Fruit fly (Drosophila melanogaster) whole organism, prepupa: ENCODE results near the gene CG2129.

Experiments
- CG10631 ChIP-seq: fragments of 200-800 bp; sonication (Bioruptor generic); optimal IDR thresholded peaks from 2 replicates; lab custom pipeline; 2016; ENCODE audit warnings: missing biosample characterization, missing genetic modification characterization
- CG11294 ChIP-seq: fragments of 200-800 bp; sonication (Bioruptor generic); IDR thresholded peaks from 2 replicates; pipeline ENCODE4 v1.3.6; 2022; ENCODE audit warnings: missing biosample characterization, missing genetic modification characterization
- CG1621 ChIP-seq: fragments of 200-800 bp; sonication (Bioruptor generic); optimal IDR thresholded peaks from 3 replicates; lab custom pipeline; 2018; ENCODE audit warnings: missing biosample characterization, mild to moderate bottlenecking, missing genetic modification characterization
- CG16779 ChIP-seq: fragments of 200-800 bp; sonication (Bioruptor generic); optimal IDR thresholded peaks from 3 replicates; lab custom pipeline; 2017; ENCODE audit warnings: missing biosample characterization, mild to moderate bottlenecking, missing genetic modification characterization
- CG32006 ChIP-seq: fragments of 200-800 bp; sonication (Bioruptor generic); optimal IDR thresholded peaks from 3 replicates; lab custom pipeline; 2017; ENCODE audit warnings: missing biosample characterization, mild to moderate bottlenecking, missing genetic modification characterization
- CG3919 ChIP-seq: fragments of 200-800 bp; sonication (Bioruptor generic); optimal IDR thresholded peaks from 3 replicates; lab custom pipeline; 2016; ENCODE audit warnings: missing biosample characterization, missing genetic modification characterization
- CG4318 ChIP-seq: fragments of 200-800 bp; sonication (Bioruptor generic); optimal IDR thresholded peaks from 3 replicates; lab custom pipeline; 2017; ENCODE audit warnings: missing biosample characterization, mild to moderate bottlenecking, missing genetic modification characterization
- CG6163 ChIP-seq: fragments of 200-800 bp; sonication (Bioruptor generic); IDR thresholded peaks from 3 replicates; pipeline ENCODE4 v1.3.6; 2022; ENCODE audit warnings: missing biosample characterization, missing genetic modification characterization
- CG6854 ChIP-seq: fragments of 200-800 bp; sonication (Bioruptor generic); optimal IDR thresholded peaks from 2 replicates; lab custom pipeline; 2017; ENCODE audit warnings: missing biosample characterization, mild to moderate bottlenecking, missing genetic modification characterization
- CG7368 ChIP-seq: fragments of 200-800 bp; sonication (Bioruptor generic); optimal IDR thresholded peaks from 3 replicates; lab custom pipeline; 2016; ENCODE audit warnings: missing biosample characterization, missing genetic modification characterization
- CG8632 ChIP-seq: fragments of 200-800 bp; sonication (Bioruptor generic); optimal IDR thresholded peaks from 3 replicates; lab custom pipeline; 2016; ENCODE audit warnings: missing biosample characterization, missing genetic modification characterization
- CG9139 ChIP-seq: fragments of 200-800 bp; sonication (Bioruptor generic); optimal IDR thresholded peaks from 3 replicates; lab custom pipeline; 2017; ENCODE audit warnings: missing biosample characterization, mild to moderate bottlenecking, missing genetic modification characterization
- Eip75B ChIP-seq: fragments of 200-800 bp; sonication (Bioruptor generic); optimal IDR thresholded peaks from 3 replicates; lab custom pipeline; 2016; ENCODE audit warnings: missing biosample characterization, missing genetic modification characterization
- Eip78C ChIP-seq: fragments of 200-800 bp; sonication (Bioruptor generic); peaks from one replicate; lab custom pipeline; 2016; ENCODE audit warnings: missing biosample characterization, missing genetic modification characterization
- Eip93F ChIP-seq: fragments of 200-800 bp; sonication (Bioruptor generic); optimal IDR thresholded peaks from 2 replicates; lab custom pipeline; 2016; ENCODE audit warnings: missing biosample characterization, mild to moderate bottlenecking, missing genetic modification characterization
- Ets21C ChIP-seq: fragments of 200-800 bp; sonication (Bioruptor generic); optimal IDR thresholded peaks from 3 replicates; lab custom pipeline; 2016; ENCODE audit warnings: missing biosample characterization, missing genetic modification characterization
- Ets96B ChIP-seq: fragments of 200-800 bp; optimal IDR thresholded peaks from 2 replicates; lab custom pipeline; 2019; ENCODE audit warnings: missing biosample characterization, mild to moderate bottlenecking, missing genetic modification characterization, moderate library complexity
- Gug ChIP-seq: fragments of 200-800 bp; sonication (Bioruptor generic); IDR thresholded peaks from 2 replicates; pipeline ENCODE4 v1.3.6; 2022; ENCODE audit warnings: missing biosample characterization, missing genetic modification characterization
- Hr4 ChIP-seq: fragments of 200-800 bp; sonication (Bioruptor generic); optimal IDR thresholded peaks from 3 replicates; lab custom pipeline; 2016; ENCODE audit warnings: missing biosample characterization, missing genetic modification characterization
- Lpt ChIP-seq: fragments of 200-800 bp; sonication (Bioruptor generic); optimal IDR thresholded peaks from 3 replicates; lab custom pipeline; 2016; ENCODE audit warnings: missing biosample characterization, missing genetic modification characterization
- Met ChIP-seq: fragments of 200-800 bp; sonication (Bioruptor generic); optimal IDR thresholded peaks from 3 replicates; lab custom pipeline; 2016; ENCODE audit warnings: missing biosample characterization, missing genetic modification characterization
- OdsH ChIP-seq: fragments of 200-800 bp; sonication (Bioruptor generic); optimal IDR thresholded peaks from 3 replicates; lab custom pipeline; 2016; ENCODE audit warnings: missing biosample characterization, missing genetic modification characterization
- Sox102F ChIP-seq: fragments of 200-800 bp; sonication (Bioruptor generic); optimal IDR thresholded peaks from 2 replicates; lab custom pipeline; 2016; ENCODE audit warnings: missing biosample characterization, mild to moderate bottlenecking, missing genetic modification characterization
- achi ChIP-seq: fragments of 200-800 bp; sonication (Bioruptor generic); optimal IDR thresholded peaks from 3 replicates; lab custom pipeline; 2016; ENCODE audit warnings: missing biosample characterization, missing genetic modification characterization
- acj6 ChIP-seq: fragments of 200-800 bp; sonication (Bioruptor generic); optimal IDR thresholded peaks from 3 replicates; lab custom pipeline; 2016; ENCODE audit warnings: missing biosample characterization, missing genetic modification characterization
- dsx ChIP-seq: fragments of 200-800 bp; optimal IDR thresholded peaks from 3 replicates; lab custom pipeline; 2019; ENCODE audit warnings: missing biosample characterization, mild to moderate bottlenecking, missing genetic modification characterization, moderate library complexity; ENCODE audit not compliant: poor library complexity, severe bottlenecking
- eg ChIP-seq: fragments of 200-800 bp; sonication (Bioruptor generic); IDR thresholded peaks from 3 replicates; pipeline ENCODE4 v1.3.6; 2022; ENCODE audit warnings: missing biosample characterization, missing genetic modification characterization
- fd59A ChIP-seq: fragments of 200-800 bp; sonication (Bioruptor generic); optimal IDR thresholded peaks from 2 replicates; lab custom pipeline; 2017; ENCODE audit warnings: missing biosample characterization, mild to moderate bottlenecking, missing genetic modification characterization, missing genetic modification reagents
- lz ChIP-seq: fragments of 200-800 bp; sonication (Bioruptor generic); optimal IDR thresholded peaks from 3 replicates; lab custom pipeline; 2016; ENCODE audit warnings: missing biosample characterization, missing genetic modification characterization
- net ChIP-seq: fragments of 200-800 bp; sonication (Bioruptor generic); optimal IDR thresholded peaks from 3 replicates; lab custom pipeline; 2016; ENCODE audit warnings: missing biosample characterization, missing genetic modification characterization
- spab ChIP-seq: fragments of 200-800 bp; sonication (Bioruptor generic); optimal IDR thresholded peaks from 2 replicates; lab custom pipeline; 2017; ENCODE audit warnings: missing biosample characterization, mild to moderate bottlenecking, missing genetic modification characterization, missing genetic modification reagents
- ss ChIP-seq, 2 experiments: fragments of 200-800 bp; sonication (Bioruptor generic); optimal IDR thresholded peaks; 2 replicates in 1 of 2; 3 replicates in 1 of 2; lab custom pipeline; 2017 to 2018; ENCODE audit warnings: mild to moderate bottlenecking in 2 of 2, missing biosample characterization in 2 of 2, missing genetic modification characterization in 2 of 2, moderate library complexity in 1 of 2
- svp ChIP-seq: fragments of 200-800 bp; sonication (Bioruptor generic); peaks from one replicate; lab custom pipeline; 2016; ENCODE audit warnings: missing biosample characterization, missing genetic modification characterization
- topi ChIP-seq: fragments of 200-800 bp; sonication (Bioruptor generic); optimal IDR thresholded peaks from 3 replicates; lab custom pipeline; 2016; ENCODE audit warnings: missing biosample characterization, missing genetic modification characterization
- vri ChIP-seq: fragments of 200-800 bp; sonication (Bioruptor generic); optimal IDR thresholded peaks from 3 replicates; lab custom pipeline; 2016; ENCODE audit warnings: missing biosample characterization, mild to moderate bottlenecking, missing genetic modification characterization

CG2129 gene

DNA sequence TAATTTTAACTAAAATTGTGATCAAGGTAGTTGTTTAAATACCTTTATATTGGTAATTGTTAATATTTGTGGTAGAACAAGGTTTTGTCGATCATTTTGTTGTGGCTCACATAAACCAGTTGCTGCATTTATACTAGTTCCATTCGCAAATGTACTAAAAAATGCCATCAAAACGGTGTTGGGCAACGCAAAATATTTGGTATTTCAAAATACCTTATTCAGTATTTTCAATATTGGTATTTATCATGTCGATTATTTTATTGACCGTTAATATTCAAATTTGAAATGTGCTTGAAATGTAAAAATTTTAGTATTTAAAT lies 31.4 kb downstream of the CG2129 start, which contains the start of gene slpr:
TSS of gene slpr (minus strand) at position 156 of the 320 bp plus-strand sequence.
- no peak for TF ChIP-seq fd59A (GFP tag; lab: Kevin White, UChicago)
- TF ChIP-seq svp (GFP tag; lab: Kevin White, UChicago), result peak; percentile 60

DNA sequence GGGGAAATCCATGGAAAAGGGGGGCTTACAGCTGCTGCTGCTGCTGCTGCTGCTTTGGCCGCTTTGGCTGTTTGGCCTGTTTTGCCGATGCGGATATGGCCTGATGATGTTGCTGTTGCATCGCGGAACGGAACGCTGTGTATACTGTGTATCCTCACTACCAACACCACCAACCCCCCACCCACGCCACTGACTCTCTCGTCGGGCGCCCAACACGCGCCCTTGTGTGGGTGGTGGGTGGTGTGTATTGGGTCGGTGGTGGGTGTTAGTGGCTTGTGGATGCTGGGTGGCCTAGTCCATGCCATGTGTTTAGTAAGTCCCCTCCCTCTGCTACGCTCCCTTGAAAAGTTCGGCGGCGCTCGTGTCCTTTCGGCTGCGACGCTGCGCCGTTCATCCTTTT lies 32.1 kb downstream of the CG2129 start:
- TF ChIP-seq OdsH (GFP tag; lab: Kevin White, UChicago) (no peak), CG7368 (GFP tag; lab: Kevin White, UChicago) (peak; percentile 65)
- TF ChIP-seq, all 60 proteins: peak for 1

DNA sequence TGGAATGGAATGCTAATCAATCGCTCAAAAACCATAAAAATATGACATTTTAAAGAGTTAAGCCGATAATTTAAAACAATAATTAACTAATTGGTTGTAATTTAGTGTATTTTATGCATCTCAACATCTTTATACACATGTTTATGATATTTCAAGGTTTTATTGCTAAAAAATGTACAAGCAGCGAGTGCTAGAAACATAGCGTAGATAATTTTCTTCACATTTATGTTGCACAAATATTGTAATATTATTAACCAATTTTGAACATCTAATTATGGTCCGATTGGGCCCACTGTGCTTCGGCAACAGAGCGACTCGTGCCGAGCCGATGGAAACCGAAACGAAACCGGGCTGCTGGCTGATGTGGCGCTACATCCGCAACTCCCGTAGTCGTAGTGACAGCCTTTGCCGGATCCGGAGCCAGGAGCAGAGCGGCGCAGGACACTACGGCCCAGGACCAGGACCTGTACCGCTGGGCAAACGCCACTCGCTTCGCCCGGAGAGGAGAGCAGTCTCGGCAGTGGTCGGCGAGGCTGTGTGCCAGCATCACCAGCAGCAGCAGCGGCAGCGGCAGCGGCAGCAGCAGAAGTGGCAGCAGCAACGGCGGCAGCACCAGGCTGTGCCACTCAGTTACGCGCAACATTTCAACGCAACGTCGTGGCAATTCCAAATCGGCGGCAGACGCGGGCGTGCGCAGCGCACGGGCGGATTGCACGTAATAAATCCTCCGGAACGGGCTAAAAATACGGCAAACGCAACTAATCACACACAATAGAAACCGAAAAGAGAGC lies 32.7 kb downstream of the CG2129 start, which contains the start of gene sdt:
TSS of gene sdt (plus strand) at position 385 of the 791 bp plus-strand sequence.
- no peak for TF ChIP-seq CG10631 (GFP tag; lab: Kevin White, UChicago)
- TF ChIP-seq dsx (GFP tag; lab: Kevin White, UChicago), result peak; percentile 10
- TF ChIP-seq CG4318 (GFP tag; lab: Kevin White, UChicago), result no peak
- TF ChIP-seq CG6854, result no peak
- no peak for TF ChIP-seq topi (GFP tag; lab: Kevin White, UChicago)
- TF ChIP-seq Sox102F, result no peak
- TF ChIP-seq CG11294 (GFP tag; lab: Robert Waterston, UW), result no peak
- TF ChIP-seq lz (GFP tag; lab: Kevin White, UChicago), result no peak
- TF ChIP-seq CG7368 (GFP tag; lab: Kevin White, UChicago), result no peak
- TF ChIP-seq acj6, result no peak
- peak; percentile 70 for TF ChIP-seq svp (GFP tag; lab: Kevin White, UChicago)
- no peak for TF ChIP-seq Eip75B (GFP tag; lab: Kevin White, UChicago)
- peak in 1 of 2 experiments; percentile 48 for TF ChIP-seq ss (GFP tag; optimal IDR thresholded peaks at IDR 0.05; lab: Kevin White, UChicago)
- TF ChIP-seq CG3919, result no peak
- no peak for TF ChIP-seq CG1621 (tag; lab: Kevin White, UChicago)
- TF ChIP-seq CG8632 (GFP tag; lab: Kevin White, UChicago), result no peak
- TF ChIP-seq Eip78C (GFP tag; lab: Kevin White, UChicago), result peak; percentile 75
- TF ChIP-seq Eip93F (GFP tag; lab: Kevin White, UChicago), result no peak
- peak; percentile 42 for TF ChIP-seq CG32006
- no peak for TF ChIP-seq CG16779 (tag; lab: Kevin White, UChicago)
- TF ChIP-seq net (GFP tag; lab: Kevin White, UChicago), result peak; percentile 11
- no peak for TF ChIP-seq Ets21C (GFP tag; lab: Kevin White, UChicago)
- TF ChIP-seq fd59A (GFP tag; lab: Kevin White, UChicago), result no peak

DNA sequence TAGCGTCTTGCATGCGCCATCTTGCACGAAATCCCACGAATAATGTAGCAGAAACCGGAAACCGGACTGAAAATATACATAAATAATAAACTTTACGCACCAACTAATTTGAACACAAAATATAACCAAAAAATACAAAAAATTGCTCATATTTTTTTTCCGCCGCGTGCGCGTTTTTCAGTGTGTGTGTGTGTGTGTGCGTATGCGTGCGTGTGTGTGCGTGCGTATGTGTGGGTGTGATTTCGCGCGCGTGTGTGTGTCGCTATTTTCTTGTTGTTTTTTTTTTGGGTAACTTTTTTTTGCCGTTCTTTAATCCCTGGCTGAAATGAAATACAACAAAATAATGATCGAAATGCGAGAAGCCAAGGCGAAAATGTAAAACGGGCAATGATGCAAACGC lies 33.4 kb downstream of the CG2129 start:
- TF ChIP-seq Lpt (GFP tag; lab: Kevin White, UChicago), result no peak
- no peak for TF ChIP-seq Met
- TF ChIP-seq Eip75B (GFP tag; lab: Kevin White, UChicago), result no peak
- TF ChIP-seq CG6163 (GFP tag; lab: Robert Waterston, UW), result no peak
- TF ChIP-seq vri (GFP tag; lab: Kevin White, UChicago), result no peak
- no peak for TF ChIP-seq achi (GFP tag; lab: Kevin White, UChicago)
- no peak for TF ChIP-seq spab
- no peak for TF ChIP-seq Hr4 (GFP tag; lab: Kevin White, UChicago)
- TF ChIP-seq CG9139 (GFP tag; lab: Kevin White, UChicago), result no peak
- TF ChIP-seq Ets96B (tag; lab: Kevin White, UChicago), result no peak
- TF ChIP-seq OdsH (GFP tag; lab: Kevin White, UChicago), result no peak
- no peak for TF ChIP-seq Gug (GFP tag; lab: Robert Waterston, UW)
- TF ChIP-seq dsx (GFP tag; lab: Kevin White, UChicago), result no peak
- TF ChIP-seq fd59A (GFP tag; lab: Kevin White, UChicago), result no peak
- TF ChIP-seq CG32006, result no peak
- TF ChIP-seq eg, result no peak
- no peak for TF ChIP-seq Eip78C (GFP tag; lab: Kevin White, UChicago)
- TF ChIP-seq, all 60 proteins: peak for 0
